Worm (Caenorhabditis elegans) whole organism, young adult: Measurements from ENCODE around the gene sru-24.

Experiments
- B0336.3 ChIP-seq: fragments of 200-800 bp; sonication (Bioruptor generic); IDR thresholded peaks from 2 replicates; pipeline ENCODE4 v1.3.6; 2022; ENCODE audit warnings: missing genetic modification characterization, missing compliant biosample characterization
- F39B2.1 ChIP-seq: fragments of 200-800 bp; sonication (Bioruptor generic); IDR thresholded peaks from 2 replicates; pipeline ENCODE4 v1.3.6; 2022; ENCODE audit warnings: missing genetic modification reagents, missing genetic modification characterization, missing compliant biosample characterization
- F49E8.2 ChIP-seq: sonication (generic microtip); optimal IDR thresholded peaks from 3 replicates; lab custom pipeline; 2017; ENCODE audit warnings: missing genetic modification characterization, mild to moderate bottlenecking, missing compliant biosample characterization, antibody characterized with exemption, moderate library complexity; ENCODE audit not compliant: insufficient read depth
- F55B11.4 ChIP-seq: sonication (generic microtip); optimal IDR thresholded peaks from 2 replicates; lab custom pipeline; 2016; ENCODE audit warnings: missing compliant biosample characterization, missing genetic modification characterization, borderline replicate concordance; ENCODE audit not compliant: insufficient read depth
- K11D2.4 ChIP-seq: fragments of 200-800 bp; sonication (Bioruptor generic); IDR thresholded peaks from 2 replicates; pipeline ENCODE4 v1.3.6; 2022; ENCODE audit warnings: missing genetic modification reagents, missing genetic modification characterization, missing compliant biosample characterization
- Y53F4B.3 ChIP-seq: fragments of 200-800 bp; sonication (Bioruptor generic); IDR thresholded peaks from 2 replicates; pipeline ENCODE4 v1.3.6; 2022; ENCODE audit warnings: missing genetic modification reagents, missing genetic modification characterization, missing compliant biosample characterization
- atf-7 ChIP-seq: sonication (generic microtip); optimal IDR thresholded peaks from 2 replicates; lab custom pipeline; 2017; ENCODE audit warnings: mild to moderate bottlenecking, missing genetic modification characterization, missing compliant biosample characterization
- attf-3 ChIP-seq: fragments of 200-800 bp; sonication (Bioruptor generic); conservative IDR thresholded peaks from 2 replicates; pipeline ENCODE4 v1.3.6; 2022; ENCODE audit warnings: missing genetic modification reagents, missing genetic modification characterization, missing compliant biosample characterization
- bed-2 ChIP-seq: fragments of 200-800 bp; sonication (Bioruptor generic); IDR thresholded peaks from 2 replicates; pipeline ENCODE4 v1.3.6; 2022; ENCODE audit warnings: missing genetic modification reagents, missing genetic modification characterization, missing compliant biosample characterization
- ccch-3 ChIP-seq: fragments of 200-800 bp; sonication (Bioruptor generic); optimal IDR thresholded peaks from 2 replicates; lab custom pipeline; 2018; ENCODE audit warnings: mild to moderate bottlenecking, missing genetic modification characterization, missing compliant biosample characterization
- ceh-100 ChIP-seq: fragments of 200-800 bp; sonication (Bioruptor generic); IDR thresholded peaks from 2 replicates; pipeline ENCODE4 v1.3.6; 2022; ENCODE audit warnings: missing genetic modification reagents, missing genetic modification characterization, missing compliant biosample characterization
- efl-1 ChIP-seq: fragments of 150-350 bp; optimal IDR thresholded peaks from 2 replicates; lab custom pipeline; 2014; ENCODE audit warnings: missing biosample characterization, missing genetic modification reagents, missing genetic modification characterization
- egrh-3 ChIP-seq: fragments of 200-800 bp; sonication (Bioruptor generic); IDR thresholded peaks from 2 replicates; pipeline ENCODE4 v1.3.6; 2022; ENCODE audit warnings: missing genetic modification reagents, missing genetic modification characterization, missing compliant biosample characterization
- ekl-4 ChIP-seq: fragments of 200-800 bp; sonication (Bioruptor generic); IDR thresholded peaks from 2 replicates; pipeline ENCODE4 v1.3.6; 2022; ENCODE audit warnings: missing genetic modification reagents, missing genetic modification characterization, missing compliant biosample characterization
- fkh-3 ChIP-seq: sonication (generic microtip); optimal IDR thresholded peaks from 2 replicates; lab custom pipeline; 2016; ENCODE audit warnings: mild to moderate bottlenecking, missing genetic modification characterization, missing compliant biosample characterization
- him-1 ChIP-seq: sonication (generic microtip); optimal IDR thresholded peaks from 2 replicates; lab custom pipeline; 2016; ENCODE audit warnings: missing genotype, missing genetic modification reagents, missing genetic modification characterization, missing compliant biosample characterization
- hmg-1.2 ChIP-seq: fragments of 200-800 bp; sonication (Bioruptor generic); IDR thresholded peaks from 2 replicates; pipeline ENCODE4 v1.3.6; 2022; ENCODE audit warnings: missing genetic modification reagents, missing genetic modification characterization, missing compliant biosample characterization
- madf-3 ChIP-seq: fragments of 200-800 bp; sonication (Bioruptor generic); IDR thresholded peaks from 2 replicates; pipeline ENCODE4 v1.3.6; 2022; ENCODE audit warnings: missing genetic modification reagents, missing genetic modification characterization, missing compliant biosample characterization
- mes-4 ChIP-seq: sonication (generic microtip); optimal IDR thresholded peaks from 2 replicates; lab custom pipeline; 2016; ENCODE audit warnings: missing genotype, missing genetic modification characterization, missing compliant biosample characterization
- nhr-80 ChIP-seq: sonication (generic microtip); optimal IDR thresholded peaks from 2 replicates; lab custom pipeline; 2016; ENCODE audit warnings: missing genetic modification characterization, missing compliant biosample characterization
- rec-8 ChIP-seq, 2 experiments: sonication (generic microtip); optimal IDR thresholded peaks; 2 replicates each; lab custom pipeline; 2016; ENCODE audit warnings: mild to moderate bottlenecking in 2 of 2, missing genetic modification characterization in 2 of 2, missing genetic modification reagents in 2 of 2, missing genotype in 2 of 2, missing biosample characterization in 1 of 2, missing compliant biosample characterization in 1 of 2, moderate library complexity in 1 of 2
- snpc-1.1 ChIP-seq: sonication (generic microtip); optimal IDR thresholded peaks from 2 replicates; lab custom pipeline; 2017; ENCODE audit warnings: missing genetic modification characterization, mild to moderate bottlenecking, missing compliant biosample characterization, antibody characterized with exemption, moderate library complexity, missing genotype, missing genetic modification reagents; ENCODE audit not compliant: insufficient read depth
- snpc-4 ChIP-seq, 5 experiments: fragments of 150-350 bp in 1 of 5; sonication (generic microtip) in 4 of 5; optimal IDR thresholded peaks; 2 replicates each; lab custom pipeline; 2014 to 2018; ENCODE audit warnings: missing genetic modification characterization in 5 of 5, missing biosample characterization in 3 of 5, antibody characterized with exemption in 2 of 5, mild to moderate bottlenecking in 2 of 5, missing compliant biosample characterization in 2 of 5, missing genotype in 2 of 5, moderate library complexity in 2 of 5, missing genetic modification reagents in 1 of 5
- unc-130 ChIP-seq: sonication (generic microtip); optimal IDR thresholded peaks from 2 replicates; lab custom pipeline; 2016; ENCODE audit warnings: missing genetic modification reagents, missing genetic modification characterization, missing compliant biosample characterization
- xnd-1 ChIP-seq: sonication (generic microtip); optimal IDR thresholded peaks from 2 replicates; lab custom pipeline; 2016; ENCODE audit warnings: missing genotype, missing genetic modification reagents, missing genetic modification characterization, missing compliant biosample characterization
- zfh-2 ChIP-seq: fragments of 200-800 bp; sonication (Bioruptor generic); conservative IDR thresholded peaks from 2 replicates; pipeline ENCODE4 v1.3.6; 2022; ENCODE audit warnings: missing genetic modification reagents, missing genetic modification characterization, missing compliant biosample characterization
- zim-3 ChIP-seq: sonication (generic microtip); optimal IDR thresholded peaks from 2 replicates; lab custom pipeline; 2017; ENCODE audit warnings: mild to moderate bottlenecking, missing genetic modification characterization, moderate library complexity, missing compliant biosample characterization
- ztf-28 ChIP-seq: fragments of 200-800 bp; sonication (Bioruptor generic); IDR thresholded peaks from 2 replicates; pipeline ENCODE4 v1.3.6; 2022; ENCODE audit warnings: missing genetic modification reagents, missing genetic modification characterization, missing compliant biosample characterization
- ztf-3 ChIP-seq: fragments of 200-800 bp; sonication (Bioruptor generic); optimal IDR thresholded peaks from 2 replicates; lab custom pipeline; 2018; ENCODE audit warnings: mild to moderate bottlenecking, missing genetic modification characterization, missing compliant biosample characterization

sru-24 gene

ce11 chrV:689538-689937 lies 18.3 kb upstream of the sru-24 start:
- TF ChIP-seq bed-2 (GFP tag; lab: Robert Waterston, UW) (no peak), zfh-2 (GFP tag; lab: Robert Waterston, UW) (peak; percentile 70), ztf-28 (GFP tag; lab: Robert Waterston, UW) (no peak), K11D2.4 (GFP tag; lab: Robert Waterston, UW) (no peak), efl-1 (GFP tag; lab: Kevin White, UChicago) (no peak), egrh-3 (peak; percentile 46; the same call in 1 of the 2 replicates)
- TF ChIP-seq, all 124 proteins: peak for 2

ce11 chrV:687384-687783 lies 16.1 kb upstream of the sru-24 start, which contains the start of gene H25P19.1:
Gene H25P19.1 (plus strand): TSS chrV:687684.
- no peak for TF ChIP-seq ztf-28 (GFP tag; lab: Robert Waterston, UW)
- no peak for TF ChIP-seq mes-4
- TF ChIP-seq xnd-1 (tag; lab: Kevin White, UChicago): no peak
- TF ChIP-seq B0336.3 (GFP tag; lab: Robert Waterston, UW): no peak
- no peak for TF ChIP-seq unc-130 (GFP tag; lab: Kevin White, UChicago)
- no peak for TF ChIP-seq fkh-3 (tag; lab: Kevin White, UChicago)
- TF ChIP-seq madf-3: no peak

- no peak for TF ChIP-seq ekl-4 (GFP tag; lab: Robert Waterston, UW)
- peak; percentile 21 for TF ChIP-seq nhr-80 (tag; lab: Kevin White, UChicago)
- TF ChIP-seq, all 124 proteins: peak for 1
These were observed 12.6 kb upstream of the sru-24 start, which contains the start of gene F31F4.1 for ce11 chrV:683858-684257. Gene F31F4.1 (plus strand): TSS chrV:684060.

ce11 chrV:682031-682430 lies 10.8 kb upstream of the sru-24 start, which contains the start of gene srx-23:
Gene srx-23 (plus strand): TSS chrV:682331.
- TF ChIP-seq ztf-3 (GFP tag; lab: Kevin White, UChicago) (no peak), rec-8 (tag; optimal IDR thresholded peaks at IDR 0.05; lab: Kevin White, UChicago) (no peak), F49E8.2 (tag; lab: Kevin White, UChicago) (no peak), ceh-100 (GFP tag; lab: Robert Waterston, UW) (no peak), xnd-1 (tag; lab: Kevin White, UChicago) (no peak), attf-3 (GFP tag; lab: Robert Waterston, UW) (no peak)

ce11 chrV:679663-680062 lies 8.4 kb upstream of the sru-24 start, which contains the start of gene srx-22:
Gene srx-22 (plus strand): TSS chrV:679963.
- TF ChIP-seq Y53F4B.3 (GFP tag; lab: Robert Waterston, UW) (no peak), F39B2.1 (GFP tag; lab: Robert Waterston, UW) (no peak), egrh-3 (no peak)

ce11 chrV:676550-677084 lies 5.4 kb upstream of the sru-24 start, which contains the start of the genes fbxa-72 and srx-21:
Gene fbxa-72 (minus strand): TSS chrV:676753.
Gene srx-21 (plus strand): TSS chrV:677034.
- peak; percentile 69 for TF ChIP-seq nhr-80 (tag; lab: Kevin White, UChicago)
- TF ChIP-seq F55B11.4 (tag; lab: Kevin White, UChicago): no peak
- no peak for TF ChIP-seq zim-3 (tag; lab: Kevin White, UChicago)

- 0 out of 2 replicates have a peak, but pooled peaks have one; percentile 42 for TF ChIP-seq zfh-2 (GFP tag; lab: Robert Waterston, UW)
- no peak for TF ChIP-seq F39B2.1 (GFP tag; lab: Robert Waterston, UW)
- TF ChIP-seq snpc-1.1: peak; percentile 54
- no peak for TF ChIP-seq hmg-1.2 (GFP tag; lab: Robert Waterston, UW)
- no peak for TF ChIP-seq him-1 (tag; lab: Kevin White, UChicago)
- no peak for TF ChIP-seq snpc-4 (GFP tag; optimal IDR thresholded peaks at IDR 0.05; lab: Kevin White, UChicago)
- TF ChIP-seq snpc-4 (tag; optimal IDR thresholded peaks at IDR 0.05; lab: Kevin White, UChicago): peak in 2 of 4 experiments; percentile 78 to 88
- no peak for TF ChIP-seq ccch-3 (GFP tag; lab: Kevin White, UChicago)
- no peak for TF ChIP-seq atf-7 (tag; lab: Kevin White, UChicago)
These were observed 4.8 kb upstream of the sru-24 start for ce11 chrV:676090-676489.
